Worm (Caenorhabditis elegans) whole organism, L2 larva: ENCODE data around the gene F35D2.6.

Experiments
- F13H6.1 ChIP-seq: sonication (generic microtip); optimal IDR thresholded peaks from 2 replicates; lab custom pipeline; 2016; ENCODE audit warnings: missing genetic modification characterization, missing compliant biosample characterization
- R02D3.7 ChIP-seq: fragments of 150-350 bp; optimal IDR thresholded peaks from 2 replicates; lab custom pipeline; 2014; ENCODE audit warnings: missing biosample characterization, missing genetic modification characterization
- ceh-16 ChIP-seq: fragments of 150-350 bp; optimal IDR thresholded peaks from 2 replicates; lab custom pipeline; 2014; ENCODE audit warnings: missing biosample characterization, missing genetic modification characterization
- crh-2 ChIP-seq: sonication (generic microtip); optimal IDR thresholded peaks from 2 replicates; lab custom pipeline; 2017; ENCODE audit warnings: missing biosample characterization, missing genetic modification characterization
- egl-27 ChIP-seq: sonication (generic microtip); optimal IDR thresholded peaks from 3 replicates; lab custom pipeline; 2017; ENCODE audit warnings: missing biosample characterization, missing genetic modification reagents, missing genetic modification characterization
- mdl-1 ChIP-seq, 2 experiments: fragments of 150-350 bp in 1 of 2; sonication (generic microtip) in 1 of 2; optimal IDR thresholded peaks; 2 replicates each; lab custom pipeline; 2017; ENCODE audit warnings: missing biosample characterization in 2 of 2, missing genetic modification characterization in 2 of 2
- nhr-6 ChIP-seq: fragments of 150-350 bp; optimal IDR thresholded peaks from 2 replicates; lab custom pipeline; 2014; ENCODE audit warnings: missing biosample characterization, missing genetic modification characterization
- nhr-77 ChIP-seq: fragments of 150-350 bp; optimal IDR thresholded peaks from 2 replicates; lab custom pipeline; 2014; ENCODE audit warnings: missing biosample characterization, missing genetic modification characterization
- snpc-4 ChIP-seq: fragments of 150-350 bp; optimal IDR thresholded peaks from 2 replicates; lab custom pipeline; 2014; ENCODE audit warnings: missing biosample characterization, missing genetic modification characterization
- unc-62 ChIP-seq: fragments of 150-350 bp; optimal IDR thresholded peaks from 2 replicates; lab custom pipeline; 2014; ENCODE audit warnings: missing biosample characterization, missing genetic modification reagents, missing genetic modification characterization
- zag-1 ChIP-seq: fragments of 150-350 bp; optimal IDR thresholded peaks from 2 replicates; lab custom pipeline; 2014; ENCODE audit warnings: missing biosample characterization, missing genetic modification characterization
- ztf-11 ChIP-seq: sonication (generic microtip); optimal IDR thresholded peaks from 2 replicates; lab custom pipeline; 2017; ENCODE audit warnings: missing biosample characterization, missing genetic modification characterization
- ztf-4 ChIP-seq: fragments of 150-350 bp; optimal IDR thresholded peaks from 2 replicates; lab custom pipeline; 2014; ENCODE audit warnings: missing biosample characterization, missing genetic modification characterization

- TF ChIP-seq ceh-16 (tag; lab: Kevin White, UChicago): no peak
- no peak for TF ChIP-seq nhr-6 (tag; lab: Kevin White, UChicago)
- no peak for TF ChIP-seq nhr-77 (tag; lab: Kevin White, UChicago)
- TF ChIP-seq crh-2 (tag; lab: Kevin White, UChicago): no peak
- TF ChIP-seq egl-27 (tag; lab: Kevin White, UChicago): no peak
- TF ChIP-seq snpc-4: no peak
- no peak for TF ChIP-seq zag-1 (tag; lab: Kevin White, UChicago)
- TF ChIP-seq ztf-4: no peak
- no peak for TF ChIP-seq ztf-11
- TF ChIP-seq mdl-1 (tag; optimal IDR thresholded peaks at IDR 0.05; lab: Kevin White, UChicago): no peak
- no peak for TF ChIP-seq F13H6.1
- TF ChIP-seq unc-62 (GFP tag; lab: Kevin White, UChicago): no peak
- no peak for TF ChIP-seq R02D3.7
Measured at ce11 chrII:7621513-7621912, 44.0 kb downstream of the F35D2.6 start.
